Worm (Caenorhabditis elegans) whole organism, L1 larva: Measurements from ENCODE around the gene Y110A2AR.1.
A peak's percentile ranks its signal among the peaks of the same experiment; 100 is the strongest.

Experiments used
- C34B4.2 ChIP-seq: sonication (generic microtip); optimal IDR thresholded peaks from 2 replicates; lab custom pipeline; 2017; ENCODE audit warnings: mild to moderate bottlenecking, missing genetic modification characterization, missing compliant biosample characterization
- F16B12.6 ChIP-seq: fragments of 150-350 bp; optimal IDR thresholded peaks from 2 replicates; lab custom pipeline; 2014; ENCODE audit warnings: missing biosample characterization, missing genetic modification characterization
- Y116A8C.19 ChIP-seq: sonication (generic microtip); optimal IDR thresholded peaks from 2 replicates; lab custom pipeline; 2016; ENCODE audit warnings: missing compliant biosample characterization, missing genetic modification characterization, borderline replicate concordance
- blmp-1 ChIP-seq: fragments of 150-350 bp; optimal IDR thresholded peaks from 2 replicates; lab custom pipeline; 2014; ENCODE audit warnings: missing biosample characterization, missing genetic modification characterization
- ceh-8 ChIP-seq: fragments of 200-800 bp; sonication (Bioruptor generic); optimal IDR thresholded peaks from 2 replicates; lab custom pipeline; 2018; ENCODE audit warnings: mild to moderate bottlenecking, missing genetic modification characterization, moderate library complexity, missing compliant biosample characterization
- ceh-88 ChIP-seq: fragments of 200-800 bp; sonication (Bioruptor generic); IDR thresholded peaks from 2 replicates; pipeline ENCODE4 v1.3.6; 2022; ENCODE audit warnings: missing genetic modification characterization, missing compliant biosample characterization
- ceh-90 ChIP-seq: sonication (generic microtip); optimal IDR thresholded peaks from 2 replicates; lab custom pipeline; 2016; ENCODE audit warnings: missing genetic modification characterization, missing compliant biosample characterization
- ces-1 ChIP-seq: fragments of 150-350 bp; optimal IDR thresholded peaks from 2 replicates; lab custom pipeline; 2014; ENCODE audit warnings: missing biosample characterization, missing genetic modification reagents, missing genetic modification characterization
- efl-1 ChIP-seq, 4 experiments: fragments of 150-350 bp; optimal IDR thresholded peaks in 3 of 4; peaks in 1 of 4; 1 replicate in 1 of 4; 2 replicates in 3 of 4; lab custom pipeline; 2014; ENCODE audit warnings: missing biosample characterization in 2 of 4, missing genetic modification characterization in 2 of 4, missing genetic modification reagents in 2 of 4
- efl-3 ChIP-seq: fragments of 200-800 bp; sonication (Bioruptor generic); optimal IDR thresholded peaks from 2 replicates; lab custom pipeline; 2018; ENCODE audit warnings: mild to moderate bottlenecking, missing genetic modification characterization, missing compliant biosample characterization
- egl-27 ChIP-seq, 2 experiments: fragments of 150-350 bp in 1 of 2; sonication (generic microtip); optimal IDR thresholded peaks; 3 replicates each; lab custom pipeline; 2017 to 2018; ENCODE audit warnings: missing biosample characterization in 2 of 2, missing genetic modification characterization in 2 of 2, missing genetic modification reagents in 2 of 2
- elt-2 ChIP-seq: sonication (generic microtip); optimal IDR thresholded peaks from 2 replicates; lab custom pipeline; 2016; ENCODE audit warnings: missing genetic modification characterization, mild to moderate bottlenecking, inconsistent platforms, missing compliant biosample characterization, missing genetic modification reagents
- elt-3 ChIP-seq, 6 experiments: fragments of 150-350 bp in 1 of 6; sonication (generic microtip); optimal IDR thresholded peaks; 2 replicates each; lab custom pipeline; 2017 to 2018; ENCODE audit warnings: missing biosample characterization in 6 of 6, missing genetic modification characterization in 6 of 6, inconsistent platforms in 1 of 6
- ets-5 ChIP-seq: fragments of 200-800 bp; sonication (Bioruptor generic); IDR thresholded peaks from 2 replicates; pipeline ENCODE4 v1.3.6; 2022; ENCODE audit warnings: missing genetic modification characterization, missing compliant biosample characterization
- fkh-10 ChIP-seq: sonication (generic microtip); optimal IDR thresholded peaks from 2 replicates; lab custom pipeline; 2017; ENCODE audit warnings: missing biosample characterization, missing genetic modification reagents, missing genetic modification characterization
- fkh-4 ChIP-seq: sonication (generic microtip); optimal IDR thresholded peaks from 2 replicates; lab custom pipeline; 2016; ENCODE audit warnings: missing compliant biosample characterization, missing genetic modification characterization, borderline replicate concordance
- fos-1 ChIP-seq: fragments of 150-350 bp; optimal IDR thresholded peaks from 2 replicates; lab custom pipeline; 2014; ENCODE audit warnings: missing biosample characterization, missing genetic modification characterization
- grh-1 ChIP-seq: fragments of 200-800 bp; sonication (Bioruptor generic); IDR thresholded peaks from 2 replicates; pipeline ENCODE4 v1.3.6; 2022; ENCODE audit warnings: missing genetic modification reagents, missing genetic modification characterization, missing compliant biosample characterization
- hlh-17 ChIP-seq: fragments of 200-800 bp; sonication (Bioruptor generic); optimal IDR thresholded peaks from 2 replicates; lab custom pipeline; 2018; ENCODE audit warnings: missing genetic modification characterization, mild to moderate bottlenecking, missing compliant biosample characterization, moderate library complexity, borderline replicate concordance
- hlh-4 ChIP-seq: sonication (generic microtip); optimal IDR thresholded peaks from 2 replicates; lab custom pipeline; 2016; ENCODE audit warnings: mild to moderate bottlenecking, missing genetic modification characterization, missing compliant biosample characterization
- irx-1 ChIP-seq: sonication (generic microtip); optimal IDR thresholded peaks from 2 replicates; lab custom pipeline; 2016; ENCODE audit warnings: missing genetic modification characterization, missing compliant biosample characterization
- isw-1 ChIP-seq: fragments of 200-800 bp; sonication (Bioruptor generic); IDR thresholded peaks from 2 replicates; pipeline ENCODE4 v1.3.6; 2022; ENCODE audit warnings: missing genetic modification characterization, missing compliant biosample characterization
- jun-1 ChIP-seq: fragments of 150-350 bp; optimal IDR thresholded peaks from 2 replicates; lab custom pipeline; 2014; ENCODE audit warnings: missing biosample characterization, missing genetic modification reagents, missing genetic modification characterization
- lin-13 ChIP-seq: fragments of 150-350 bp; optimal IDR thresholded peaks from 2 replicates; lab custom pipeline; 2014; ENCODE audit warnings: missing biosample characterization, missing genetic modification reagents, missing genetic modification characterization
- lin-14 ChIP-seq: fragments of 200-800 bp; sonication (Bioruptor generic); optimal IDR thresholded peaks from 2 replicates; lab custom pipeline; 2018; ENCODE audit warnings: mild to moderate bottlenecking, missing genetic modification characterization, moderate library complexity, missing compliant biosample characterization
- lin-35 ChIP-seq, 2 experiments: fragments of 150-350 bp; optimal IDR thresholded peaks; 2 replicates each; lab custom pipeline; 2014; ENCODE audit warnings: missing biosample characterization in 2 of 2, missing genetic modification characterization in 2 of 2, missing genetic modification reagents in 2 of 2
- lin-39 ChIP-seq: fragments of 150-350 bp; optimal IDR thresholded peaks from 2 replicates; lab custom pipeline; 2014; ENCODE audit warnings: missing biosample characterization, missing genetic modification reagents, missing genetic modification characterization
- lir-3 ChIP-seq: sonication (generic microtip); optimal IDR thresholded peaks from 2 replicates; lab custom pipeline; 2016; ENCODE audit warnings: mild to moderate bottlenecking, missing genetic modification characterization, moderate library complexity, missing compliant biosample characterization; ENCODE audit not compliant: poor library complexity
- mab-9 ChIP-seq: fragments of 200-800 bp; sonication (Bioruptor generic); IDR thresholded peaks from 2 replicates; pipeline ENCODE4 v1.3.6; 2022; ENCODE audit warnings: missing genetic modification reagents, missing genetic modification characterization, missing compliant biosample characterization
- mdl-1 ChIP-seq, 2 experiments: fragments of 150-350 bp; optimal IDR thresholded peaks; 2 replicates each; lab custom pipeline; 2014 to 2017; ENCODE audit warnings: missing biosample characterization in 2 of 2, missing genetic modification characterization in 2 of 2, inconsistent platforms in 1 of 2
- mef-2 ChIP-seq: fragments of 150-350 bp; optimal IDR thresholded peaks from 2 replicates; lab custom pipeline; 2014; ENCODE audit warnings: missing biosample characterization, missing genetic modification characterization
- mep-1 ChIP-seq: fragments of 150-350 bp; optimal IDR thresholded peaks from 2 replicates; lab custom pipeline; 2014; ENCODE audit warnings: missing biosample characterization, missing genetic modification characterization
- nhr-11 ChIP-seq: fragments of 150-350 bp; optimal IDR thresholded peaks from 2 replicates; lab custom pipeline; 2014; ENCODE audit warnings: missing biosample characterization, missing genetic modification characterization
- nhr-12 ChIP-seq: sonication (generic microtip); optimal IDR thresholded peaks from 2 replicates; lab custom pipeline; 2017; ENCODE audit warnings: missing biosample characterization, missing genetic modification characterization
- nhr-237 ChIP-seq: fragments of 150-350 bp; optimal IDR thresholded peaks from 2 replicates; lab custom pipeline; 2014; ENCODE audit warnings: missing biosample characterization, missing genetic modification characterization
- nhr-47 ChIP-seq: sonication (generic microtip); optimal IDR thresholded peaks from 2 replicates; lab custom pipeline; 2016; ENCODE audit warnings: mild to moderate bottlenecking, missing genetic modification characterization, moderate library complexity, missing compliant biosample characterization
- nhr-71 ChIP-seq: sonication (generic microtip); optimal IDR thresholded peaks from 2 replicates; lab custom pipeline; 2016; ENCODE audit warnings: mild to moderate bottlenecking, missing genetic modification characterization, moderate library complexity, missing compliant biosample characterization
- nhr-76 ChIP-seq: sonication (generic microtip); optimal IDR thresholded peaks from 2 replicates; lab custom pipeline; 2017; ENCODE audit warnings: missing biosample characterization, missing genetic modification characterization
- nhr-77 ChIP-seq: fragments of 150-350 bp; optimal IDR thresholded peaks from 2 replicates; lab custom pipeline; 2014; ENCODE audit warnings: missing biosample characterization, missing genetic modification characterization
- nhr-85 ChIP-seq: sonication (generic microtip); peaks from one replicate; lab custom pipeline; 2016; ENCODE audit warnings: missing genetic modification characterization, inconsistent platforms, missing compliant biosample characterization
- nhr-90 ChIP-seq: sonication (generic microtip); optimal IDR thresholded peaks from 2 replicates; lab custom pipeline; 2016; ENCODE audit warnings: mild to moderate bottlenecking, missing genetic modification characterization, missing compliant biosample characterization; ENCODE audit not compliant: poor library complexity
- pag-3 ChIP-seq: sonication (generic microtip); optimal IDR thresholded peaks from 2 replicates; lab custom pipeline; 2017; ENCODE audit warnings: missing genetic modification characterization, mild to moderate bottlenecking, missing compliant biosample characterization, antibody characterized with exemption, borderline replicate concordance; ENCODE audit not compliant: insufficient read depth
- pqm-1 ChIP-seq: sonication (generic microtip); optimal IDR thresholded peaks from 3 replicates; lab custom pipeline; 2017; ENCODE audit warnings: missing biosample characterization, missing genetic modification characterization
- rnt-1 ChIP-seq: sonication (generic microtip); optimal IDR thresholded peaks from 2 replicates; lab custom pipeline; 2016; ENCODE audit warnings: mild to moderate bottlenecking, missing genetic modification characterization, moderate library complexity, missing compliant biosample characterization
- skn-1 ChIP-seq: fragments of 150-350 bp; optimal IDR thresholded peaks from 2 replicates; lab custom pipeline; 2014; ENCODE audit warnings: missing biosample characterization, missing genetic modification characterization
- sptf-1 ChIP-seq: fragments of 150-350 bp; optimal IDR thresholded peaks from 2 replicates; lab custom pipeline; 2014; ENCODE audit warnings: missing biosample characterization, missing genetic modification characterization
- swsn-7 ChIP-seq: sonication (generic microtip); optimal IDR thresholded peaks from 2 replicates; lab custom pipeline; 2016; ENCODE audit warnings: missing genetic modification characterization, missing compliant biosample characterization
- tlp-1 ChIP-seq: fragments of 150-350 bp; optimal IDR thresholded peaks from 2 replicates; lab custom pipeline; 2014; ENCODE audit warnings: missing biosample characterization, missing genetic modification characterization
- unc-130 ChIP-seq: fragments of 150-350 bp; optimal IDR thresholded peaks from 2 replicates; lab custom pipeline; 2017; ENCODE audit warnings: missing biosample characterization, missing genetic modification characterization, inconsistent platforms
- unc-86 ChIP-seq: sonication (generic microtip); optimal IDR thresholded peaks from 2 replicates; lab custom pipeline; 2016; ENCODE audit warnings: missing genetic modification characterization, missing compliant biosample characterization
- zag-1 ChIP-seq: fragments of 150-350 bp; optimal IDR thresholded peaks from 2 replicates; lab custom pipeline; 2014; ENCODE audit warnings: missing biosample characterization, missing genetic modification characterization

The Y110A2AR.1 gene

ce11 chrII:2888957-2889630, 30.4 kb upstream of the Y110A2AR.1 start, which contains the start of gene pinn-1 (continued):
- TF ChIP-seq irx-1 = peak; percentile 98
- peak; percentile 97 for TF ChIP-seq nhr-85 (tag; lab: Kevin White, UChicago)
- TF ChIP-seq hlh-17 (GFP tag; lab: Kevin White, UChicago) = peak; percentile 96
- TF ChIP-seq lin-13 = peak; percentile 91
- TF ChIP-seq lin-35 (GFP tag; optimal IDR thresholded peaks at IDR 0.05; lab: Kevin White, UChicago) = peak; percentile 85 to 87
- peak; percentile 49 for TF ChIP-seq pqm-1 (tag; lab: Kevin White, UChicago)
- no peak for TF ChIP-seq ces-1 (GFP tag; lab: Kevin White, UChicago)
- no peak for TF ChIP-seq ets-5
- TF ChIP-seq fos-1 (tag; lab: Kevin White, UChicago) = peak; percentile 50
- peak; percentile 49 for TF ChIP-seq blmp-1
- peak; percentile 84 for TF ChIP-seq skn-1 (tag; lab: Kevin White, UChicago)
- peak; percentile 93 for TF ChIP-seq swsn-7 (tag; lab: Kevin White, UChicago)
- peak; percentile 86 for TF ChIP-seq elt-2 (tag; lab: Kevin White, UChicago)
- peak; percentile 85 for TF ChIP-seq ceh-8 (GFP tag; lab: Kevin White, UChicago)
- peak; percentile 89 for TF ChIP-seq efl-3
- peak; percentile 53 for TF ChIP-seq mef-2 (tag; lab: Kevin White, UChicago)
- no peak for TF ChIP-seq tlp-1 (tag; lab: Kevin White, UChicago)
- peak in 1 of 2 experiments; percentile 79 for TF ChIP-seq mdl-1 (tag; optimal IDR thresholded peaks at IDR 0.05; lab: Kevin White, UChicago)
- peak in 2 of 6 experiments; percentile 74 to 76 for TF ChIP-seq elt-3 (tag; optimal IDR thresholded peaks at IDR 0.05; lab: Kevin White, UChicago)
- TF ChIP-seq C34B4.2 (tag; lab: Kevin White, UChicago) = peak; percentile 74
- no peak for TF ChIP-seq egl-27 (tag; optimal IDR thresholded peaks at IDR 0.05; lab: Kevin White, UChicago)
- TF ChIP-seq fkh-10 = peak; percentile 75
- TF ChIP-seq lir-3 (tag; lab: Kevin White, UChicago) = peak; percentile 97
- peak; percentile 90 for TF ChIP-seq grh-1 (GFP tag; lab: Robert Waterston, UW)
- TF ChIP-seq hlh-4 = no peak
- TF ChIP-seq isw-1 (GFP tag; lab: Robert Waterston, UW) = peak; percentile 88
- TF ChIP-seq efl-1 (optimal IDR thresholded peaks at IDR 0.05; lab: Kevin White, UChicago) = peak; percentile 87 to 89
- peak; percentile 83 to 98 for TF ChIP-seq efl-1 (GFP tag; optimal IDR thresholded peaks at IDR 0.05 in 1 of 2; lab: Kevin White, UChicago)
- TF ChIP-seq fkh-4 = peak; percentile 99
- TF ChIP-seq nhr-90 = peak; percentile 98
- TF ChIP-seq mab-9 (GFP tag; lab: Robert Waterston, UW) = peak; percentile 95
- TF ChIP-seq rnt-1 (tag; lab: Kevin White, UChicago) = peak; percentile 100
- peak; percentile 96 for TF ChIP-seq nhr-71 (tag; lab: Kevin White, UChicago)
- peak; percentile 97 for TF ChIP-seq ceh-90 (tag; lab: Kevin White, UChicago)
- peak; percentile 53 for TF ChIP-seq nhr-237 (tag; lab: Kevin White, UChicago)
- TF ChIP-seq nhr-11 = peak; percentile 11
- TF ChIP-seq F16B12.6 (tag; lab: Kevin White, UChicago) = peak; percentile 61
- TF ChIP-seq Y116A8C.19 (tag; lab: Kevin White, UChicago) = peak; percentile 88
- TF ChIP-seq lin-39 (tag; lab: Kevin White, UChicago) = peak; percentile 81
- peak; percentile 89 for TF ChIP-seq unc-86 (tag; lab: Kevin White, UChicago)
- TF ChIP-seq jun-1 (tag; lab: Kevin White, UChicago) = peak; percentile 77
- TF ChIP-seq nhr-12 = no peak
- TF ChIP-seq nhr-77 (tag; lab: Kevin White, UChicago) = peak; percentile 67
- peak; percentile 81 for TF ChIP-seq mep-1 (tag; lab: Kevin White, UChicago)
- peak; percentile 94 for TF ChIP-seq unc-130
- TF ChIP-seq lin-14 (GFP tag; lab: Kevin White, UChicago) = peak; percentile 92
- TF ChIP-seq pag-3 (tag; lab: Kevin White, UChicago) = no peak
- TF ChIP-seq nhr-47 = peak; percentile 97
- TF ChIP-seq ceh-88 (GFP tag; lab: Robert Waterston, UW) = peak; percentile 79
- no peak for TF ChIP-seq nhr-76
- no peak for TF ChIP-seq zag-1 (tag; lab: Kevin White, UChicago)
- TF ChIP-seq sptf-1 (tag; lab: Kevin White, UChicago) = no peak
